Worm (Caenorhabditis elegans): Measurements from ENCODE around the gene Y55F3AM.5.

DNA sequence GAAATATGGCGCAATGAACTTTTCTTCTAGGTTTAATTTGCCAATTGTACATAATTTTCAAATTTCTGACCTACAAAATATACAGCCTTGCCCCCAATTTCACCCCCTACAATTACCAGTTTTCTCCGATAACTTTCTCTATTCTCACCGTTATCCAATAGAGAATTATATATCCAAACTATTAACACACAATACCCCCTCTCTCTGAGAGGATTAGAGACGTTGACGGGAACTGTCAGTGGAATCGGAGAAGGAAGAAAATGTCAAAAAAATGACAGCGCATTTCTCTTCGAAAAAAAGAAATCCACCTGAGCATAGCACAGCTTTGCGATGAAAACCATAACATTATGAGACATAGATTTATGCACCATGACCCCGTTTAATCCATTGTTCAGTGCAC is 45.9 kb upstream of the Y55F3AM.5 start:
- TF ChIP-seq pha-4 (tag; optimal IDR thresholded peaks at IDR 0.05) = no peak
- TF ChIP-seq blmp-1 (tag; optimal IDR thresholded peaks at IDR 0.05) = peak; percentile 51
- TF ChIP-seq unc-62 (GFP tag; optimal IDR thresholded peaks at IDR 0.05) = no peak
- no peak for TF ChIP-seq bed-3 (GFP tag; optimal IDR thresholded peaks at IDR 0.05)
- no peak for TF ChIP-seq ceh-39 (tag; optimal IDR thresholded peaks at IDR 0.05)
- TF ChIP-seq zip-8 (tag; optimal IDR thresholded peaks at IDR 0.05) = no peak
- TF ChIP-seq tbx-8 (GFP tag; optimal IDR thresholded peaks at IDR 0.05) = no peak
- no peak for TF ChIP-seq ztf-11 (tag; optimal IDR thresholded peaks at IDR 0.05)
- TF ChIP-seq snpc-4 (tag; optimal IDR thresholded peaks at IDR 0.05) = no peak
- TF ChIP-seq ham-2 (GFP tag; optimal IDR thresholded peaks at IDR 0.05) = no peak
- TF ChIP-seq ceh-83 (GFP tag; optimal IDR thresholded peaks at IDR 0.05) = no peak
- no peak for TF ChIP-seq unc-39 (tag; optimal IDR thresholded peaks at IDR 0.05)
- TF ChIP-seq nhr-28 (tag; optimal IDR thresholded peaks at IDR 0.05) = no peak
- TF ChIP-seq elt-3 (tag; optimal IDR thresholded peaks at IDR 0.05) = no peak
